Worm (Caenorhabditis elegans) whole organism, late embryonic: ENCODE measurements around the gene T13H5.8.

Experiments used
- F13H6.1 ChIP-seq: sonication (generic microtip); optimal IDR thresholded peaks from 2 replicates; lab custom pipeline; 2016; ENCODE audit warnings: missing genetic modification characterization, missing compliant biosample characterization
- Y22D7AL.16 ChIP-seq: sonication (generic microtip); optimal IDR thresholded peaks from 2 replicates; lab custom pipeline; 2016; ENCODE audit warnings: missing genetic modification characterization, missing compliant biosample characterization
- ceh-22 ChIP-seq: sonication (generic microtip); optimal IDR thresholded peaks from 2 replicates; lab custom pipeline; 2017; ENCODE audit warnings: missing biosample characterization, missing genetic modification characterization
- ceh-6 ChIP-seq: fragments of 200-800 bp; sonication (Bioruptor generic); optimal IDR thresholded peaks from 2 replicates; lab custom pipeline; 2018; ENCODE audit warnings: mild to moderate bottlenecking, missing genetic modification characterization, missing compliant biosample characterization
- ceh-9 ChIP-seq: sonication (generic microtip); optimal IDR thresholded peaks from 2 replicates; lab custom pipeline; 2016; ENCODE audit warnings: mild to moderate bottlenecking, missing genetic modification characterization, inconsistent platforms, missing compliant biosample characterization
- elt-4 ChIP-seq: sonication (generic microtip); optimal IDR thresholded peaks from 2 replicates; lab custom pipeline; 2016; ENCODE audit warnings: missing genetic modification characterization, missing compliant biosample characterization
- madf-2 ChIP-seq: sonication (generic microtip); optimal IDR thresholded peaks from 2 replicates; lab custom pipeline; 2017; ENCODE audit warnings: missing genetic modification characterization, missing compliant biosample characterization
- mec-3 ChIP-seq: sonication (generic microtip); optimal IDR thresholded peaks from 2 replicates; lab custom pipeline; 2016; ENCODE audit warnings: borderline replicate concordance, missing genetic modification characterization, missing compliant biosample characterization
- pqm-1 ChIP-seq: sonication (generic microtip); optimal IDR thresholded peaks from 2 replicates; lab custom pipeline; 2016; ENCODE audit warnings: missing genetic modification characterization, missing compliant biosample characterization
- rnt-1 ChIP-seq: sonication (generic microtip); optimal IDR thresholded peaks from 2 replicates; lab custom pipeline; 2016; ENCODE audit warnings: missing genetic modification characterization, missing compliant biosample characterization
- tbx-2 ChIP-seq: sonication (generic microtip); optimal IDR thresholded peaks from 2 replicates; lab custom pipeline; 2016; ENCODE audit warnings: missing genetic modification characterization, missing compliant biosample characterization
- unc-86 ChIP-seq: sonication (generic microtip); optimal IDR thresholded peaks from 2 replicates; lab custom pipeline; 2016; ENCODE audit warnings: missing genetic modification characterization, missing compliant biosample characterization

DNA sequence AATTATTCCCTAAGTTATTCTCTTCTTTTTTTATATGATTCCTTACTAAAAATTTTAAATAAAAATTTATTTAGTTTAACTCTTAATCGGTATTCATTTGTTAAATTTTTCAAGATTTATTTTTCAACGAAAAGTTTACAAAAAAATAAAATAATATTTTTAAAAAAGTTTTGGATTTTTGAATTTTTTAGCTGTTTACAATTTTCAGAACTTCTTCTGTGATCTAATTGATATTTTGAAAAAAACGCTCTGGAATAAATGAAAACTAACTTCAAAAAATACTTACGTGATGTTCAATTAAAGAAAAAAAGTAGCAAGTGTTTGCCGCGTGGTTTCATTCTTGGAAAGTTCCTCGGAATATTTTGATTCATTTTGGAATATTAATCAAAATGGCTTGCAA is 27.0 kb downstream of the T13H5.8 start, which contains the start of gene decr-1.2:
- no peak for TF ChIP-seq mec-3 (tag; lab: Kevin White, UChicago)
- TF ChIP-seq tbx-2 (tag; lab: Kevin White, UChicago), result no peak
- TF ChIP-seq ceh-6, result no peak
- TF ChIP-seq madf-2 (tag; lab: Kevin White, UChicago), result no peak
- TF ChIP-seq rnt-1 (tag; lab: Kevin White, UChicago), result no peak
- no peak for TF ChIP-seq ceh-9 (tag; lab: Kevin White, UChicago)
- TF ChIP-seq Y22D7AL.16 (tag; lab: Kevin White, UChicago), result no peak
- no peak for TF ChIP-seq unc-86
- no peak for TF ChIP-seq pqm-1 (tag; lab: Kevin White, UChicago)
- TF ChIP-seq elt-4 (tag; lab: Kevin White, UChicago), result no peak
- no peak for TF ChIP-seq ceh-22 (tag; lab: Kevin White, UChicago)
- TF ChIP-seq F13H6.1 (tag; lab: Kevin White, UChicago), result no peak
